Fruit fly (Drosophila melanogaster) whole organism, embryonic: ENCODE measurements around the gene CG9270.

Source experiments
- BEAF-32 ChIP-seq: fragments of 200-800 bp; sonication (Bioruptor generic); optimal IDR thresholded peaks from 3 replicates; lab custom pipeline; 2017; ENCODE audit warnings: missing biosample characterization, missing genetic modification characterization, mild to moderate bottlenecking, moderate library complexity, missing genetic modification reagents
- Bdp1 ChIP-seq: fragments of 200-800 bp; sonication (Bioruptor generic); optimal IDR thresholded peaks from 3 replicates; lab custom pipeline; 2016; ENCODE audit warnings: missing biosample characterization, missing genetic modification characterization
- CG10321 ChIP-seq: fragments of 200-800 bp; sonication (Bioruptor generic); IDR thresholded peaks from 2 replicates; pipeline ENCODE4 v1.3.6; 2022; ENCODE audit warnings: missing biosample characterization, missing genetic modification characterization
- CG10959 ChIP-seq: fragments of 200-800 bp; sonication (Bioruptor generic); IDR thresholded peaks from 2 replicates; pipeline ENCODE4 v1.3.6; 2022; ENCODE audit warnings: missing biosample characterization, missing genetic modification characterization
- CG11398 ChIP-seq: fragments of 200-800 bp; sonication (Bioruptor generic); optimal IDR thresholded peaks from 2 replicates; lab custom pipeline; 2016; ENCODE audit warnings: missing biosample characterization, missing genetic modification characterization
- CG11456 ChIP-seq: fragments of 200-800 bp; sonication (Bioruptor generic); IDR thresholded peaks from 3 replicates; pipeline ENCODE4 v1.3.6; 2022; ENCODE audit warnings: missing biosample characterization, missing genetic modification characterization
- CG12071 ChIP-seq: fragments of 200-800 bp; sonication (Bioruptor generic); optimal IDR thresholded peaks from 3 replicates; lab custom pipeline; 2018; ENCODE audit warnings: missing biosample characterization, mild to moderate bottlenecking, missing genetic modification characterization
- CG13624 ChIP-seq: fragments of 200-800 bp; sonication (Bioruptor generic); optimal IDR thresholded peaks from 2 replicates; lab custom pipeline; 2016; ENCODE audit warnings: missing biosample characterization, missing genetic modification characterization
- CG14860 ChIP-seq: fragments of 200-800 bp; sonication (Bioruptor generic); IDR thresholded peaks from 3 replicates; pipeline ENCODE4 v1.3.6; 2022; ENCODE audit warnings: missing biosample characterization, missing genetic modification characterization; ENCODE audit not compliant: partially characterized antibody
- CG15269 ChIP-seq: fragments of 200-800 bp; sonication (Bioruptor generic); optimal IDR thresholded peaks from 2 replicates; lab custom pipeline; 2018; ENCODE audit warnings: missing biosample characterization, mild to moderate bottlenecking, missing genetic modification characterization, moderate library complexity
- CG15696 ChIP-seq: fragments of 200-800 bp; sonication (Bioruptor generic); optimal IDR thresholded peaks from 2 replicates; lab custom pipeline; 2019; ENCODE audit warnings: missing biosample characterization, mild to moderate bottlenecking, missing genetic modification characterization, moderate library complexity
- CG17361 ChIP-seq: fragments of 200-800 bp; sonication (Bioruptor generic); IDR thresholded peaks from 3 replicates; pipeline ENCODE4 v1.3.6; 2022; ENCODE audit warnings: missing biosample characterization, missing genetic modification characterization
- CG18599 ChIP-seq: fragments of 200-800 bp; sonication (Bioruptor generic); optimal IDR thresholded peaks from 3 replicates; lab custom pipeline; 2017; ENCODE audit warnings: missing biosample characterization, missing genetic modification characterization, mild to moderate bottlenecking, moderate library complexity, missing genetic modification reagents
- CG2712 ChIP-seq: fragments of 200-800 bp; optimal IDR thresholded peaks from 3 replicates; lab custom pipeline; 2019; ENCODE audit warnings: missing biosample characterization, mild to moderate bottlenecking, missing genetic modification characterization, moderate library complexity
- CG2889 ChIP-seq: fragments of 200-800 bp; sonication (Bioruptor generic); IDR thresholded peaks from 3 replicates; pipeline ENCODE4 v1.3.6; 2022; ENCODE audit warnings: missing biosample characterization, missing genetic modification characterization
- CG30020 ChIP-seq: fragments of 200-800 bp; optimal IDR thresholded peaks from 2 replicates; lab custom pipeline; 2019; ENCODE audit warnings: missing biosample characterization, mild to moderate bottlenecking, missing genetic modification characterization, moderate library complexity
- CG4360 ChIP-seq: fragments of 200-800 bp; sonication (Bioruptor generic); IDR thresholded peaks from 2 replicates; pipeline ENCODE4 v1.3.6; 2022; ENCODE audit warnings: missing biosample characterization, missing genetic modification characterization
- CG6689 ChIP-seq: fragments of 200-800 bp; sonication (Bioruptor generic); IDR thresholded peaks from 2 replicates; pipeline ENCODE4 v1.3.6; 2022; ENCODE audit warnings: missing biosample characterization, missing genetic modification characterization
- CG6813 ChIP-seq: fragments of 200-800 bp; sonication (Bioruptor generic); optimal IDR thresholded peaks from 2 replicates; lab custom pipeline; 2017; ENCODE audit warnings: missing biosample characterization, missing genetic modification characterization, mild to moderate bottlenecking, moderate library complexity, missing genetic modification reagents
- CG7928 ChIP-seq: fragments of 200-800 bp; sonication (Bioruptor generic); optimal IDR thresholded peaks from 2 replicates; lab custom pipeline; 2017; ENCODE audit warnings: missing biosample characterization, mild to moderate bottlenecking, missing genetic modification characterization
- Camta ChIP-seq: fragments of 200-800 bp; sonication (Bioruptor generic); optimal IDR thresholded peaks from 2 replicates; lab custom pipeline; 2016; ENCODE audit warnings: missing biosample characterization, missing genetic modification characterization
- CrebB ChIP-seq: fragments of 200-800 bp; sonication (Bioruptor generic); optimal IDR thresholded peaks from 3 replicates; lab custom pipeline; 2018; ENCODE audit warnings: missing biosample characterization, mild to moderate bottlenecking, missing genetic modification characterization
- Drgx ChIP-seq: fragments of 200-800 bp; sonication (Bioruptor generic); IDR thresholded peaks from 2 replicates; pipeline ENCODE4 v1.3.6; 2022; ENCODE audit warnings: missing biosample characterization, missing genetic modification characterization
- Fer1 ChIP-seq: fragments of 200-800 bp; sonication (Bioruptor generic); optimal IDR thresholded peaks from 2 replicates; lab custom pipeline; 2017; ENCODE audit warnings: missing biosample characterization, mild to moderate bottlenecking, missing genetic modification characterization
- HLHmδ ChIP-seq: fragments of 200-800 bp; sonication (Bioruptor generic); optimal IDR thresholded peaks from 2 replicates; lab custom pipeline; 2018; ENCODE audit warnings: missing biosample characterization, mild to moderate bottlenecking, missing genetic modification characterization, moderate library complexity
- Lpt ChIP-seq: fragments of >200 bp; optimal IDR thresholded peaks from 2 replicates; lab custom pipeline; 2018; ENCODE audit warnings: missing biosample characterization, missing genetic modification characterization
- MESR4 ChIP-seq: fragments of 200-800 bp; sonication (Bioruptor generic); optimal IDR thresholded peaks from 2 replicates; lab custom pipeline; 2018; ENCODE audit warnings: missing biosample characterization, mild to moderate bottlenecking, missing genetic modification characterization, moderate library complexity
- Max ChIP-seq: fragments of 200-800 bp; sonication (Bioruptor generic); optimal IDR thresholded peaks from 2 replicates; lab custom pipeline; 2016; ENCODE audit warnings: missing biosample characterization, mild to moderate bottlenecking, missing genetic modification characterization
- NC2β ChIP-seq: fragments of 200-800 bp; sonication (Bioruptor generic); optimal IDR thresholded peaks from 2 replicates; lab custom pipeline; 2016; ENCODE audit warnings: missing biosample characterization, missing genetic modification characterization
- Opbp ChIP-seq: fragments of 200-800 bp; sonication (Bioruptor generic); IDR thresholded peaks from 3 replicates; pipeline ENCODE4 v1.3.6; 2022; ENCODE audit warnings: missing biosample characterization, missing genetic modification characterization; ENCODE audit not compliant: partially characterized antibody
- PHDP ChIP-seq: fragments of 200-800 bp; sonication (Bioruptor generic); optimal IDR thresholded peaks from 3 replicates; lab custom pipeline; 2018; ENCODE audit warnings: missing biosample characterization, mild to moderate bottlenecking, missing genetic modification characterization, moderate library complexity
- Spps ChIP-seq: fragments of 200-800 bp; sonication (Bioruptor generic); optimal IDR thresholded peaks from 2 replicates; lab custom pipeline; 2018; ENCODE audit warnings: missing biosample characterization, mild to moderate bottlenecking, missing genetic modification characterization
- Ssrp ChIP-seq: fragments of 200-800 bp; sonication (Bioruptor generic); optimal IDR thresholded peaks from 2 replicates; lab custom pipeline; 2018; ENCODE audit warnings: missing biosample characterization, mild to moderate bottlenecking, missing genetic modification characterization, moderate library complexity
- TFAM ChIP-seq: fragments of 200-800 bp; sonication (Bioruptor generic); optimal IDR thresholded peaks from 2 replicates; lab custom pipeline; 2017; ENCODE audit warnings: missing biosample characterization, missing genetic modification characterization, inconsistent platforms
- amos ChIP-seq: fragments of 200-800 bp; sonication (Bioruptor generic); IDR thresholded peaks from 2 replicates; pipeline ENCODE4 v1.3.6; 2022; ENCODE audit warnings: missing biosample characterization, missing genetic modification characterization; ENCODE audit not compliant: partially characterized antibody
- aop ChIP-seq: fragments of 200-800 bp; sonication (Bioruptor generic); IDR thresholded peaks from 2 replicates; pipeline ENCODE4 v1.3.6; 2022; ENCODE audit warnings: missing biosample characterization, missing genetic modification characterization
- dmrt11E ChIP-seq: fragments of 200-800 bp; sonication (Bioruptor generic); optimal IDR thresholded peaks from 3 replicates; lab custom pipeline; 2018; ENCODE audit warnings: missing biosample characterization, mild to moderate bottlenecking, missing genetic modification characterization, moderate library complexity
- emc ChIP-seq: fragments of 200-800 bp; sonication (Bioruptor generic); optimal IDR thresholded peaks from 2 replicates; lab custom pipeline; 2016; ENCODE audit warnings: missing biosample characterization, missing genetic modification characterization
- fd3F ChIP-seq: fragments of 200-800 bp; sonication (Bioruptor generic); optimal IDR thresholded peaks from 2 replicates; lab custom pipeline; 2018; ENCODE audit warnings: missing biosample characterization, mild to moderate bottlenecking, missing genetic modification characterization, moderate library complexity
- gem ChIP-seq: fragments of 200-800 bp; sonication (Bioruptor generic); optimal IDR thresholded peaks from 2 replicates; lab custom pipeline; 2019; ENCODE audit warnings: missing biosample characterization, mild to moderate bottlenecking, missing genetic modification characterization, moderate library complexity
- jing ChIP-seq: fragments of 200-800 bp; sonication (Bioruptor generic); optimal IDR thresholded peaks from 2 replicates; lab custom pipeline; 2018; ENCODE audit warnings: missing biosample characterization, mild to moderate bottlenecking, missing genetic modification characterization
- klu ChIP-seq: fragments of 200-800 bp; sonication (Bioruptor generic); IDR thresholded peaks from 2 replicates; pipeline ENCODE4 v1.3.6; 2022; ENCODE audit warnings: missing biosample characterization, missing genetic modification characterization
- pb ChIP-seq: fragments of 200-800 bp; sonication (Bioruptor generic); optimal IDR thresholded peaks from 3 replicates; lab custom pipeline; 2016; ENCODE audit warnings: missing biosample characterization, missing genetic modification characterization
- prd ChIP-seq, 3 experiments: fragments of >200 bp in 2 of 3; fragments of 200-800 bp in 1 of 3; sonication (Bioruptor generic) in 1 of 3; optimal IDR thresholded peaks in 2 of 3; IDR thresholded peaks in 1 of 3; 2 replicates in 2 of 3; 3 replicates in 1 of 3; pipeline versions ENCODE4 v1.3.6 to Lab custom; 2017 to 2022; ENCODE audit warnings: missing biosample characterization in 1 of 3, missing genetic modification characterization in 1 of 3
- repo ChIP-seq: fragments of 200-800 bp; sonication (Bioruptor generic); optimal IDR thresholded peaks from 2 replicates; lab custom pipeline; 2016; ENCODE audit warnings: missing biosample characterization, missing genetic modification characterization
- run ChIP-seq: fragments of 200-800 bp; sonication (Bioruptor generic); optimal IDR thresholded peaks from 3 replicates; lab custom pipeline; 2018; ENCODE audit warnings: missing biosample characterization, mild to moderate bottlenecking, missing genetic modification characterization
- trh ChIP-seq: fragments of 200-800 bp; sonication (Bioruptor generic); optimal IDR thresholded peaks from 2 replicates; lab custom pipeline; 2016; ENCODE audit warnings: missing biosample characterization, missing genetic modification characterization
- twi ChIP-seq: fragments of 200-800 bp; optimal IDR thresholded peaks from 2 replicates; lab custom pipeline; 2019; ENCODE audit warnings: missing biosample characterization, mild to moderate bottlenecking, missing genetic modification characterization, moderate library complexity
- zen ChIP-seq: fragments of 200-800 bp; sonication (Bioruptor generic); optimal IDR thresholded peaks from 3 replicates; lab custom pipeline; 2018; ENCODE audit warnings: missing biosample characterization, mild to moderate bottlenecking, missing genetic modification characterization, moderate library complexity
- zf30C ChIP-seq: fragments of 200-800 bp; sonication (Bioruptor generic); optimal IDR thresholded peaks from 3 replicates; lab custom pipeline; 2018; ENCODE audit warnings: missing biosample characterization, mild to moderate bottlenecking, missing genetic modification characterization

Gene CG9270

dm6 chr2L:20944342-20944741 lies 10.4 kb upstream of the CG9270 start (continued):
- TF ChIP-seq CG17361 (GFP tag; lab: Robert Waterston, UW) (0 out of 3 replicates have a peak, but pooled peaks have one; percentile 39), Max (no peak), Spps (peak; percentile 9), NC2β (peak; percentile 26), HLHmδ (GFP tag; lab: Kevin White, UChicago) (no peak), Fer1 (GFP tag; lab: Kevin White, UChicago) (peak; percentile 6), jing (GFP tag; lab: Kevin White, UChicago) (peak; percentile 18), Drgx (GFP tag; lab: Robert Waterston, UW) (no peak), trh (no peak), twi (tag; lab: Kevin White, UChicago) (no peak), Bdp1 (GFP tag; lab: Kevin White, UChicago) (no peak), CG2712 (peak; percentile 62), zf30C (GFP tag; lab: Kevin White, UChicago) (peak; percentile 15), Lpt (GFP tag; lab: Kevin White, UChicago) (no peak), CG15696 (no peak), BEAF-32 (GFP tag; lab: Kevin White, UChicago) (no peak), CG11398 (GFP tag; lab: Kevin White, UChicago) (no peak), klu (GFP tag; lab: Robert Waterston, UW) (no peak), dmrt11E (tag; lab: Kevin White, UChicago) (peak; percentile 57), CG2889 (GFP tag; lab: Robert Waterston, UW) (no peak), CG10321 (GFP tag; lab: Robert Waterston, UW) (no peak), aop (no peak), amos (GFP tag; lab: Robert Waterston, UW) (no peak), CG10959 (GFP tag; lab: Robert Waterston, UW) (no peak), fd3F (GFP tag; lab: Kevin White, UChicago) (no peak), run (tag; lab: Kevin White, UChicago) (no peak), pb (GFP tag; lab: Kevin White, UChicago) (no peak), CG30020 (no peak), MESR4 (no peak), CG12071 (GFP tag; lab: Kevin White, UChicago) (no peak), CG14860 (GFP tag; lab: Robert Waterston, UW) (no peak), Camta (GFP tag; lab: Kevin White, UChicago) (no peak), CG4360 (GFP tag; lab: Robert Waterston, UW) (no peak), TFAM (GFP tag; lab: Kevin White, UChicago) (no peak), PHDP (tag; lab: Kevin White, UChicago) (peak; percentile 29), CG11456 (GFP tag; lab: Robert Waterston, UW) (no peak), prd (optimal IDR thresholded peaks at IDR 0.05; lab: Kevin White, UChicago) (no peak), prd (GFP tag; IDR thresholded peaks at IDR 0.05; lab: Robert Waterston, UW) (peak; percentile 44; the same call in 1 of the 3 replicates), gem (tag; lab: Kevin White, UChicago) (peak; percentile 70), zen (tag; lab: Kevin White, UChicago) (no peak), CG7928 (no peak), CG15269 (peak; percentile 40), Ssrp (tag; lab: Kevin White, UChicago) (peak; percentile 22), Opbp (GFP tag; lab: Robert Waterston, UW) (no peak), CG6689 (peak; percentile 50), CG13624 (GFP tag; lab: Kevin White, UChicago) (no peak), CG6813 (GFP tag; lab: Kevin White, UChicago) (no peak), CG18599 (peak; percentile 15), repo (GFP tag; lab: Kevin White, UChicago) (no peak), emc (GFP tag; lab: Kevin White, UChicago) (no peak), CrebB (tag; lab: Kevin White, UChicago) (no peak)
